Fruit fly (Drosophila melanogaster) whole organism, embryonic: Measurements from ENCODE around the gene Jhbp16.

ENCODE experiments used
- B-H1 ChIP-seq: fragments of 200-800 bp; sonication (Bioruptor generic); IDR thresholded peaks from 3 replicates; pipeline ENCODE4 v1.3.6; 2022; ENCODE audit warnings: missing biosample characterization, missing genetic modification characterization
- BtbVII ChIP-seq: fragments of 200-800 bp; sonication (Bioruptor generic); optimal IDR thresholded peaks from 3 replicates; lab custom pipeline; 2017; ENCODE audit warnings: missing biosample characterization, mild to moderate bottlenecking, missing genetic modification characterization
- CG10267 ChIP-seq: fragments of 200-800 bp; sonication (Bioruptor generic); optimal IDR thresholded peaks from 2 replicates; lab custom pipeline; 2018; ENCODE audit warnings: missing biosample characterization, mild to moderate bottlenecking, missing genetic modification characterization, moderate library complexity
- CG10431 ChIP-seq: fragments of 200-800 bp; sonication (Bioruptor generic); optimal IDR thresholded peaks from 3 replicates; lab custom pipeline; 2018; ENCODE audit warnings: missing biosample characterization, mild to moderate bottlenecking, missing genetic modification characterization
- CG11247 ChIP-seq: fragments of 200-800 bp; sonication (Bioruptor generic); IDR thresholded peaks from 2 replicates; pipeline ENCODE4 v1.3.6; 2022; ENCODE audit warnings: missing biosample characterization, missing genetic modification characterization
- CG11560 ChIP-seq: fragments of 200-800 bp; sonication (Bioruptor generic); IDR thresholded peaks from 3 replicates; pipeline ENCODE4 v1.3.6; 2022; ENCODE audit warnings: missing biosample characterization, missing genetic modification characterization
- CG12219 ChIP-seq: fragments of 200-800 bp; sonication (Bioruptor generic); optimal IDR thresholded peaks from 3 replicates; lab custom pipeline; 2018; ENCODE audit warnings: missing biosample characterization, mild to moderate bottlenecking, missing genetic modification characterization
- CG13775 ChIP-seq: fragments of 200-800 bp; sonication (Bioruptor generic); optimal IDR thresholded peaks from 3 replicates; lab custom pipeline; 2017; ENCODE audit warnings: missing biosample characterization, mild to moderate bottlenecking, missing genetic modification characterization
- CG14050 ChIP-seq: fragments of 200-800 bp; sonication (Bioruptor generic); IDR thresholded peaks from 3 replicates; pipeline ENCODE4 v1.3.6; 2022; ENCODE audit warnings: missing biosample characterization, missing genetic modification characterization
- CG15269 ChIP-seq: fragments of 200-800 bp; sonication (Bioruptor generic); optimal IDR thresholded peaks from 2 replicates; lab custom pipeline; 2018; ENCODE audit warnings: missing biosample characterization, mild to moderate bottlenecking, missing genetic modification characterization, moderate library complexity
- CG17186 ChIP-seq: fragments of 200-800 bp; sonication (Bioruptor generic); optimal IDR thresholded peaks from 3 replicates; lab custom pipeline; 2017; ENCODE audit warnings: missing biosample characterization, missing genetic modification reagents, missing genetic modification characterization
- CG17328 ChIP-seq: fragments of 200-800 bp; sonication (Bioruptor generic); IDR thresholded peaks from 2 replicates; pipeline ENCODE4 v1.3.6; 2022; ENCODE audit warnings: missing biosample characterization, missing genetic modification characterization
- CG17385 ChIP-seq: fragments of 200-800 bp; sonication (Bioruptor generic); optimal IDR thresholded peaks from 3 replicates; lab custom pipeline; 2018; ENCODE audit warnings: missing biosample characterization, mild to moderate bottlenecking, missing genetic modification characterization
- CG18011 ChIP-seq: fragments of 200-800 bp; sonication (Bioruptor generic); optimal IDR thresholded peaks from 2 replicates; lab custom pipeline; 2017; ENCODE audit warnings: missing biosample characterization, missing genetic modification characterization, mild to moderate bottlenecking, moderate library complexity, missing genotype
- CG3847 ChIP-seq: fragments of 200-800 bp; sonication (Bioruptor generic); IDR thresholded peaks from 2 replicates; pipeline ENCODE4 v1.3.6; 2022; ENCODE audit warnings: missing biosample characterization, missing genetic modification characterization
- CG4360 ChIP-seq: fragments of 200-800 bp; sonication (Bioruptor generic); IDR thresholded peaks from 2 replicates; pipeline ENCODE4 v1.3.6; 2022; ENCODE audit warnings: missing biosample characterization, missing genetic modification characterization
- CG43689 ChIP-seq: fragments of 200-800 bp; sonication (Bioruptor generic); IDR thresholded peaks from 2 replicates; pipeline ENCODE4 v1.3.6; 2022; ENCODE audit warnings: missing biosample characterization, missing genetic modification characterization
- CG7786 ChIP-seq: fragments of 200-800 bp; sonication (Bioruptor generic); optimal IDR thresholded peaks from 2 replicates; lab custom pipeline; 2016; ENCODE audit warnings: missing biosample characterization, missing genetic modification characterization
- Camta ChIP-seq: fragments of 200-800 bp; sonication (Bioruptor generic); optimal IDR thresholded peaks from 2 replicates; lab custom pipeline; 2016; ENCODE audit warnings: missing biosample characterization, missing genetic modification characterization
- CoRest ChIP-seq: fragments of 200-800 bp; sonication (Bioruptor generic); optimal IDR thresholded peaks from 3 replicates; lab custom pipeline; 2018; ENCODE audit warnings: missing biosample characterization, mild to moderate bottlenecking, missing genetic modification characterization, moderate library complexity
- Deaf1 ChIP-seq: fragments of 200-800 bp; optimal IDR thresholded peaks from 3 replicates; lab custom pipeline; 2019; ENCODE audit warnings: missing biosample characterization, mild to moderate bottlenecking, missing genetic modification characterization, moderate library complexity
- Dfd ChIP-seq, 2 experiments: fragments of >200 bp; optimal IDR thresholded peaks; 2 replicates each; lab custom pipeline; 2017; ENCODE audit warnings: missing biosample characterization in 2 of 2, missing genetic modification characterization in 2 of 2
- Dip2 ChIP-seq: fragments of 200-800 bp; sonication (Bioruptor generic); IDR thresholded peaks from 2 replicates; pipeline ENCODE4 v1.3.6; 2022; ENCODE audit warnings: missing biosample characterization, missing genetic modification characterization
- Dip3 ChIP-seq: fragments of 200-800 bp; sonication (Bioruptor generic); optimal IDR thresholded peaks from 3 replicates; lab custom pipeline; 2016; ENCODE audit warnings: missing biosample characterization, missing genetic modification characterization
- E2f2 ChIP-seq: fragments of 200-800 bp; sonication (Bioruptor generic); IDR thresholded peaks from 2 replicates; pipeline ENCODE4 v1.3.6; 2022; ENCODE audit warnings: missing biosample characterization, missing genetic modification characterization
- Eip74EF ChIP-seq, 2 experiments: fragments of 200-800 bp in 1 of 2; fragments of >200 bp in 1 of 2; sonication (Bioruptor generic) in 1 of 2; optimal IDR thresholded peaks; 2 replicates each; lab custom pipeline; 2017 to 2019; ENCODE audit warnings: missing biosample characterization in 2 of 2, missing genetic modification characterization in 2 of 2, mild to moderate bottlenecking in 1 of 2, moderate library complexity in 1 of 2
- Ets65A ChIP-seq: fragments of 200-800 bp; sonication (Bioruptor generic); peaks from one replicate; lab custom pipeline; 2016; ENCODE audit warnings: missing biosample characterization, missing genetic modification characterization
- Fer1 ChIP-seq: fragments of 200-800 bp; sonication (Bioruptor generic); optimal IDR thresholded peaks from 2 replicates; lab custom pipeline; 2017; ENCODE audit warnings: missing biosample characterization, mild to moderate bottlenecking, missing genetic modification characterization
- H2.0 ChIP-seq: fragments of 200-800 bp; sonication (Bioruptor generic); IDR thresholded peaks from 2 replicates; pipeline ENCODE4 v1.3.6; 2022; ENCODE audit warnings: missing biosample characterization, missing genetic modification characterization
- HLH4C ChIP-seq: fragments of 200-800 bp; sonication (Bioruptor generic); IDR thresholded peaks from 3 replicates; pipeline ENCODE4 v1.3.6; 2022; ENCODE audit warnings: missing biosample characterization, missing genetic modification characterization; ENCODE audit not compliant: partially characterized antibody
- NK7.1 ChIP-seq: fragments of 200-800 bp; sonication (Bioruptor generic); optimal IDR thresholded peaks from 3 replicates; lab custom pipeline; 2016; ENCODE audit warnings: missing biosample characterization, missing genetic modification characterization
- Ptx1 ChIP-seq: fragments of 200-800 bp; sonication (Bioruptor generic); IDR thresholded peaks from 2 replicates; pipeline ENCODE4 v1.3.6; 2022; ENCODE audit warnings: missing biosample characterization, missing genetic modification characterization
- Ravus ChIP-seq: fragments of 200-800 bp; sonication (Bioruptor generic); IDR thresholded peaks from 2 replicates; pipeline ENCODE4 v1.3.6; 2022; ENCODE audit warnings: missing biosample characterization, missing genetic modification characterization
- Spps ChIP-seq: fragments of 200-800 bp; sonication (Bioruptor generic); optimal IDR thresholded peaks from 2 replicates; lab custom pipeline; 2018; ENCODE audit warnings: missing biosample characterization, mild to moderate bottlenecking, missing genetic modification characterization
- Stat92E ChIP-seq, 3 experiments: fragments of >200 bp in 2 of 3; fragments of 200-800 bp in 1 of 3; sonication (Bioruptor generic) in 1 of 3; optimal IDR thresholded peaks; 2 replicates each; lab custom pipeline; 2017 to 2019; ENCODE audit warnings: missing biosample characterization in 3 of 3, missing genetic modification characterization in 3 of 3, mild to moderate bottlenecking in 1 of 3, moderate library complexity in 1 of 3
- bab2 ChIP-seq: fragments of 200-800 bp; sonication (Bioruptor generic); optimal IDR thresholded peaks from 2 replicates; lab custom pipeline; 2016; ENCODE audit warnings: missing biosample characterization, missing genetic modification characterization
- cas ChIP-seq: fragments of 200-800 bp; sonication (Bioruptor generic); IDR thresholded peaks from 2 replicates; pipeline ENCODE4 v1.3.6; 2022; ENCODE audit warnings: missing biosample characterization, missing genetic modification characterization
- dmrt99B ChIP-seq: fragments of 200-800 bp; sonication (Bioruptor generic); optimal IDR thresholded peaks from 2 replicates; lab custom pipeline; 2018; ENCODE audit warnings: missing biosample characterization, mild to moderate bottlenecking, missing genetic modification characterization, moderate library complexity
- ftz-f1 ChIP-seq: fragments of 200-800 bp; sonication (Bioruptor generic); optimal IDR thresholded peaks from 2 replicates; lab custom pipeline; 2016; ENCODE audit warnings: missing biosample characterization, missing genetic modification characterization
- grau ChIP-seq: fragments of 200-800 bp; optimal IDR thresholded peaks from 3 replicates; lab custom pipeline; 2019; ENCODE audit warnings: missing biosample characterization, mild to moderate bottlenecking, missing genetic modification characterization, moderate library complexity
- ind ChIP-seq: fragments of 200-800 bp; sonication (Bioruptor generic); optimal IDR thresholded peaks from 3 replicates; lab custom pipeline; 2016; ENCODE audit warnings: missing biosample characterization, missing genetic modification characterization
- onecut ChIP-seq: fragments of 200-800 bp; sonication (Bioruptor generic); IDR thresholded peaks from 2 replicates; pipeline ENCODE4 v1.3.6; 2022; ENCODE audit warnings: missing biosample characterization, missing genetic modification characterization
- p53 ChIP-seq: fragments of 200-800 bp; sonication (Bioruptor generic); optimal IDR thresholded peaks from 2 replicates; lab custom pipeline; 2016; ENCODE audit warnings: missing biosample characterization, missing genetic modification characterization
- pros ChIP-seq: fragments of 200-800 bp; sonication (Bioruptor generic); optimal IDR thresholded peaks from 3 replicates; lab custom pipeline; 2019; ENCODE audit warnings: missing biosample characterization, mild to moderate bottlenecking, missing genetic modification characterization, moderate library complexity
- pum ChIP-seq: fragments of 200-800 bp; sonication (Bioruptor generic); optimal IDR thresholded peaks from 2 replicates; lab custom pipeline; 2016; ENCODE audit warnings: missing biosample characterization, missing genetic modification characterization
- salm ChIP-seq: fragments of 200-800 bp; sonication (Bioruptor generic); optimal IDR thresholded peaks from 2 replicates; lab custom pipeline; 2018; ENCODE audit warnings: missing biosample characterization, mild to moderate bottlenecking, missing genetic modification characterization
- scrt ChIP-seq: fragments of 200-800 bp; sonication (Bioruptor generic); optimal IDR thresholded peaks from 2 replicates; lab custom pipeline; 2018; ENCODE audit warnings: missing biosample characterization, mild to moderate bottlenecking, missing genetic modification characterization, moderate library complexity
- shn ChIP-seq: fragments of 200-800 bp; sonication (Bioruptor generic); optimal IDR thresholded peaks from 3 replicates; lab custom pipeline; 2016; ENCODE audit warnings: missing biosample characterization, missing genetic modification characterization
- slbo ChIP-seq: fragments of 200-800 bp; sonication (Bioruptor generic); IDR thresholded peaks from 2 replicates; pipeline ENCODE4 v1.3.6; 2022; ENCODE audit warnings: missing biosample characterization, missing genetic modification characterization
- ssp ChIP-seq: fragments of 200-800 bp; sonication (Bioruptor generic); IDR thresholded peaks from 2 replicates; pipeline ENCODE4 v1.3.6; 2022; ENCODE audit warnings: missing biosample characterization, missing genetic modification characterization
- wor ChIP-seq: fragments of 200-800 bp; sonication (Bioruptor generic); IDR thresholded peaks from 2 replicates; pipeline ENCODE4 v1.3.6; 2022; ENCODE audit warnings: missing biosample characterization, missing genetic modification characterization
- z ChIP-seq: fragments of 200-800 bp; sonication (Bioruptor generic); IDR thresholded peaks from 3 replicates; pipeline ENCODE4 v1.3.6; 2022; ENCODE audit warnings: missing biosample characterization, missing genetic modification characterization

The Jhbp16 gene

DNA sequence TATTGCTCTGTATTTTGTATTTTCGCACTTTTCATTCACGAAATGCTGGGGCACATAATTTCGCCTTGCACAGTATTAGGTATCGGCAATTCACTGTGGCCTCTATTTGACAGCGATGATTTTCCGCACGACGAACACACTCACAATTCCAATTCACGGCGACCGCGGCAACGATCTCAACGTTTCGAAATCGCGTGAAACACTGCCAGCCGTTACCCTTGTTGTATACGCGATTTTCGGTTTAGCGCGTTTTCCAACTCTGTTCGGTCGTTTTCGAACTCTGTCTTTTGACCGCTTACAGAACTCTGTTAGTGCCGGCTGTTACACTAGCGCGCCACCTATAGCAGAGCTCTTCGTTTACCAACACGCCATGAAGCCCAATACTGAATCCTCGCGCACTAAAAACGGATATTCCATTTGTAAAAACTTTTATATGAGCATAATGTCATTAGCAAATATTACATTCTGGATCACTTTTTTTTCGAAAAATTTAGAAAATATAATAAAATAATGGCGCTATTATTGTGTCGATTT is 45.0 kb upstream of the Jhbp16 start, which contains the start of gene InR (continued):
- peak; percentile 81 for TF ChIP-seq bab2 (GFP tag; lab: Kevin White, UChicago)
- TF ChIP-seq H2.0 (GFP tag; lab: Robert Waterston, UW) = no peak
- TF ChIP-seq cas (GFP tag; lab: Robert Waterston, UW) = no peak
- TF ChIP-seq CG18011 (GFP tag; lab: Kevin White, UChicago) = peak; percentile 45
- peak; percentile 19 for TF ChIP-seq CoRest (tag; lab: Kevin White, UChicago)
- TF ChIP-seq p53 (GFP tag; lab: Kevin White, UChicago) = peak; percentile 73
- peak; percentile 44 for TF ChIP-seq scrt (GFP tag; lab: Kevin White, UChicago)
- TF ChIP-seq Ets65A (GFP tag; lab: Kevin White, UChicago) = peak; percentile 98
- no peak for TF ChIP-seq CG4360 (GFP tag; lab: Robert Waterston, UW)
- TF ChIP-seq Spps (tag; lab: Kevin White, UChicago) = no peak
- peak; percentile 74 for TF ChIP-seq ind (GFP tag; lab: Kevin White, UChicago)
- TF ChIP-seq CG10431 = peak; percentile 53
- peak; percentile 56 for TF ChIP-seq CG17385 (GFP tag; lab: Kevin White, UChicago)
- no peak for TF ChIP-seq CG43689
- no peak for TF ChIP-seq CG11247 (GFP tag; lab: Robert Waterston, UW)
- TF ChIP-seq CG13775 (GFP tag; lab: Kevin White, UChicago) = peak; percentile 19
- no peak for TF ChIP-seq Dip2
- TF ChIP-seq Stat92E (GFP tag; optimal IDR thresholded peaks at IDR 0.05; lab: Kevin White, UChicago) = peak in 1 of 3 experiments; percentile 90
- peak; percentile 65 for TF ChIP-seq Dip3 (GFP tag; lab: Kevin White, UChicago)
- TF ChIP-seq CG7786 (GFP tag; lab: Kevin White, UChicago) = peak; percentile 77
- TF ChIP-seq CG17328 = no peak
- no peak for TF ChIP-seq pros
- TF ChIP-seq CG14050 (GFP tag; lab: Robert Waterston, UW) = no peak
- TF ChIP-seq Dfd (GFP tag; optimal IDR thresholded peaks at IDR 0.05; lab: Kevin White, UChicago) = no peak
- peak; percentile 61 for TF ChIP-seq grau (tag; lab: Kevin White, UChicago)
- TF ChIP-seq Deaf1 (tag; lab: Kevin White, UChicago) = peak; percentile 66
- TF ChIP-seq Camta (GFP tag; lab: Kevin White, UChicago) = peak; percentile 62
- no peak for TF ChIP-seq ssp
- peak; percentile 88 for TF ChIP-seq ftz-f1 (GFP tag; lab: Kevin White, UChicago)
- TF ChIP-seq onecut (GFP tag; lab: Robert Waterston, UW) = peak; percentile 50
- TF ChIP-seq CG12219 = peak; percentile 45
- TF ChIP-seq HLH4C = no peak
- TF ChIP-seq dmrt99B = peak; percentile 40
- no peak for TF ChIP-seq z
- peak; percentile 67 for TF ChIP-seq Fer1
- no peak for TF ChIP-seq B-H1 (GFP tag; lab: Robert Waterston, UW)
- TF ChIP-seq Ptx1 (GFP tag; lab: Robert Waterston, UW) = no peak
- TF ChIP-seq NK7.1 = peak; percentile 59
- TF ChIP-seq BtbVII (GFP tag; lab: Kevin White, UChicago) = peak; percentile 71
- TF ChIP-seq wor = no peak
- TF ChIP-seq CG15269 (tag; lab: Kevin White, UChicago) = peak; percentile 58
- no peak for TF ChIP-seq slbo (GFP tag; lab: Robert Waterston, UW)
- TF ChIP-seq Ravus (GFP tag; lab: Robert Waterston, UW) = no peak
- TF ChIP-seq pum (GFP tag; lab: Kevin White, UChicago) = peak; percentile 76
- TF ChIP-seq CG11560 (tag; lab: Robert Waterston, UW) = no peak
- TF ChIP-seq shn (GFP tag; lab: Kevin White, UChicago) = peak; percentile 86
- peak; percentile 34 for TF ChIP-seq CG17186 (GFP tag; lab: Kevin White, UChicago)
- no peak for TF ChIP-seq E2f2 (GFP tag; lab: Robert Waterston, UW)
- TF ChIP-seq CG3847 = no peak
- peak in 1 of 2 experiments; percentile 31 for TF ChIP-seq Eip74EF (GFP tag; optimal IDR thresholded peaks at IDR 0.05; lab: Kevin White, UChicago)
- no peak for TF ChIP-seq salm (tag; lab: Kevin White, UChicago)
- TF ChIP-seq CG10267 = peak; percentile 93
